Fruit fly (Drosophila melanogaster) whole organism, prepupa: Measurements from ENCODE around the gene PolD1.

ENCODE experiments used
- CG10631 ChIP-seq: fragments of 200-800 bp; sonication (Bioruptor generic); optimal IDR thresholded peaks from 2 replicates; lab custom pipeline; 2016; ENCODE audit warnings: missing biosample characterization, missing genetic modification characterization
- CG10669 ChIP-seq: fragments of 200-800 bp; sonication (Bioruptor generic); optimal IDR thresholded peaks from 3 replicates; lab custom pipeline; 2018; ENCODE audit warnings: missing biosample characterization, mild to moderate bottlenecking, missing genetic modification characterization, moderate library complexity
- CG11294 ChIP-seq: fragments of 200-800 bp; sonication (Bioruptor generic); IDR thresholded peaks from 2 replicates; pipeline ENCODE4 v1.3.6; 2022; ENCODE audit warnings: missing biosample characterization, missing genetic modification characterization
- CG11902 ChIP-seq: fragments of 200-800 bp; sonication (Bioruptor generic); optimal IDR thresholded peaks from 3 replicates; lab custom pipeline; 2016; ENCODE audit warnings: missing biosample characterization, missing genetic modification characterization
- CG15336 ChIP-seq: fragments of 200-800 bp; sonication (Bioruptor generic); IDR thresholded peaks from 2 replicates; pipeline ENCODE4 v1.3.6; 2022; ENCODE audit warnings: missing biosample characterization, missing genetic modification characterization
- CG1621 ChIP-seq: fragments of 200-800 bp; sonication (Bioruptor generic); optimal IDR thresholded peaks from 3 replicates; lab custom pipeline; 2018; ENCODE audit warnings: missing biosample characterization, mild to moderate bottlenecking, missing genetic modification characterization
- CG16779 ChIP-seq: fragments of 200-800 bp; sonication (Bioruptor generic); optimal IDR thresholded peaks from 3 replicates; lab custom pipeline; 2017; ENCODE audit warnings: missing biosample characterization, mild to moderate bottlenecking, missing genetic modification characterization
- CG31627 ChIP-seq: fragments of 200-800 bp; sonication (Bioruptor generic); optimal IDR thresholded peaks from 3 replicates; lab custom pipeline; 2016; ENCODE audit warnings: missing biosample characterization, missing genetic modification characterization
- CG32006 ChIP-seq: fragments of 200-800 bp; sonication (Bioruptor generic); optimal IDR thresholded peaks from 3 replicates; lab custom pipeline; 2017; ENCODE audit warnings: missing biosample characterization, mild to moderate bottlenecking, missing genetic modification characterization
- CG3919 ChIP-seq: fragments of 200-800 bp; sonication (Bioruptor generic); optimal IDR thresholded peaks from 3 replicates; lab custom pipeline; 2016; ENCODE audit warnings: missing biosample characterization, missing genetic modification characterization
- CG6276 ChIP-seq: fragments of 200-800 bp; sonication (Bioruptor generic); optimal IDR thresholded peaks from 2 replicates; lab custom pipeline; 2017; ENCODE audit warnings: missing biosample characterization, mild to moderate bottlenecking, missing genetic modification characterization
- CG6792 ChIP-seq: fragments of 200-800 bp; sonication (Bioruptor generic); optimal IDR thresholded peaks from 3 replicates; lab custom pipeline; 2016; ENCODE audit warnings: missing biosample characterization, missing genetic modification characterization
- CG6808 ChIP-seq: fragments of 200-800 bp; sonication (Bioruptor generic); optimal IDR thresholded peaks from 3 replicates; lab custom pipeline; 2017; ENCODE audit warnings: missing biosample characterization, missing genetic modification characterization, mild to moderate bottlenecking, moderate library complexity, missing genetic modification reagents
- CG8119 ChIP-seq: fragments of 200-800 bp; sonication (Bioruptor generic); IDR thresholded peaks from 3 replicates; pipeline ENCODE4 v1.3.6; 2022; ENCODE audit warnings: missing biosample characterization, missing genetic modification characterization
- CG8319 ChIP-seq: fragments of 200-800 bp; sonication (Bioruptor generic); optimal IDR thresholded peaks from 3 replicates; lab custom pipeline; 2016; ENCODE audit warnings: missing biosample characterization, missing genetic modification characterization
- CG8632 ChIP-seq: fragments of 200-800 bp; sonication (Bioruptor generic); optimal IDR thresholded peaks from 3 replicates; lab custom pipeline; 2016; ENCODE audit warnings: missing biosample characterization, missing genetic modification characterization
- Eip75B ChIP-seq: fragments of 200-800 bp; sonication (Bioruptor generic); optimal IDR thresholded peaks from 3 replicates; lab custom pipeline; 2016; ENCODE audit warnings: missing biosample characterization, missing genetic modification characterization
- Eip78C ChIP-seq: fragments of 200-800 bp; sonication (Bioruptor generic); peaks from one replicate; lab custom pipeline; 2016; ENCODE audit warnings: missing biosample characterization, missing genetic modification characterization
- Eip93F ChIP-seq: fragments of 200-800 bp; sonication (Bioruptor generic); optimal IDR thresholded peaks from 2 replicates; lab custom pipeline; 2016; ENCODE audit warnings: missing biosample characterization, mild to moderate bottlenecking, missing genetic modification characterization
- Ets96B ChIP-seq: fragments of 200-800 bp; optimal IDR thresholded peaks from 2 replicates; lab custom pipeline; 2019; ENCODE audit warnings: missing biosample characterization, mild to moderate bottlenecking, missing genetic modification characterization, moderate library complexity
- Gug ChIP-seq: fragments of 200-800 bp; sonication (Bioruptor generic); IDR thresholded peaks from 2 replicates; pipeline ENCODE4 v1.3.6; 2022; ENCODE audit warnings: missing biosample characterization, missing genetic modification characterization
- Hr38 ChIP-seq: sonication (Bioruptor generic); optimal IDR thresholded peaks from 2 replicates; lab custom pipeline; 2016; ENCODE audit warnings: missing biosample characterization, missing genetic modification characterization
- Hr39 ChIP-seq: fragments of 200-800 bp; sonication (Bioruptor generic); optimal IDR thresholded peaks from 2 replicates; lab custom pipeline; 2016; ENCODE audit warnings: missing biosample characterization, missing genetic modification characterization
- Lpt ChIP-seq: fragments of 200-800 bp; sonication (Bioruptor generic); optimal IDR thresholded peaks from 3 replicates; lab custom pipeline; 2016; ENCODE audit warnings: missing biosample characterization, missing genetic modification characterization
- Met ChIP-seq: fragments of 200-800 bp; sonication (Bioruptor generic); optimal IDR thresholded peaks from 3 replicates; lab custom pipeline; 2016; ENCODE audit warnings: missing biosample characterization, missing genetic modification characterization
- OdsH ChIP-seq: fragments of 200-800 bp; sonication (Bioruptor generic); optimal IDR thresholded peaks from 3 replicates; lab custom pipeline; 2016; ENCODE audit warnings: missing biosample characterization, missing genetic modification characterization
- Sox102F ChIP-seq: fragments of 200-800 bp; sonication (Bioruptor generic); optimal IDR thresholded peaks from 2 replicates; lab custom pipeline; 2016; ENCODE audit warnings: missing biosample characterization, mild to moderate bottlenecking, missing genetic modification characterization
- Sox15 ChIP-seq: fragments of 200-800 bp; sonication (Bioruptor generic); optimal IDR thresholded peaks from 3 replicates; lab custom pipeline; 2016; ENCODE audit warnings: missing biosample characterization, missing genetic modification characterization
- achi ChIP-seq: fragments of 200-800 bp; sonication (Bioruptor generic); optimal IDR thresholded peaks from 3 replicates; lab custom pipeline; 2016; ENCODE audit warnings: missing biosample characterization, missing genetic modification characterization
- acj6 ChIP-seq: fragments of 200-800 bp; sonication (Bioruptor generic); optimal IDR thresholded peaks from 3 replicates; lab custom pipeline; 2016; ENCODE audit warnings: missing biosample characterization, missing genetic modification characterization
- cyc ChIP-seq: fragments of 200-800 bp; sonication (Bioruptor generic); optimal IDR thresholded peaks from 3 replicates; lab custom pipeline; 2016; ENCODE audit warnings: missing biosample characterization, missing genetic modification characterization
- dac ChIP-seq: fragments of 200-800 bp; sonication (Bioruptor generic); optimal IDR thresholded peaks from 2 replicates; lab custom pipeline; 2017; ENCODE audit warnings: missing biosample characterization, mild to moderate bottlenecking, missing genetic modification characterization
- dsx ChIP-seq: fragments of 200-800 bp; optimal IDR thresholded peaks from 3 replicates; lab custom pipeline; 2019; ENCODE audit warnings: missing biosample characterization, mild to moderate bottlenecking, missing genetic modification characterization, moderate library complexity; ENCODE audit not compliant: poor library complexity, severe bottlenecking
- eg ChIP-seq: fragments of 200-800 bp; sonication (Bioruptor generic); IDR thresholded peaks from 3 replicates; pipeline ENCODE4 v1.3.6; 2022; ENCODE audit warnings: missing biosample characterization, missing genetic modification characterization
- esn ChIP-seq: fragments of 200-800 bp; sonication (Bioruptor generic); optimal IDR thresholded peaks from 2 replicates; lab custom pipeline; 2016; ENCODE audit warnings: missing biosample characterization, mild to moderate bottlenecking, missing genetic modification characterization, moderate library complexity
- fd85E ChIP-seq: fragments of 200-800 bp; sonication (Bioruptor generic); optimal IDR thresholded peaks from 3 replicates; lab custom pipeline; 2016; ENCODE audit warnings: missing biosample characterization, missing genetic modification characterization
- fkh ChIP-seq: fragments of 200-800 bp; sonication (Bioruptor generic); optimal IDR thresholded peaks from 3 replicates; lab custom pipeline; 2017; ENCODE audit warnings: missing biosample characterization, mild to moderate bottlenecking, missing genetic modification characterization, moderate library complexity
- lz ChIP-seq: fragments of 200-800 bp; sonication (Bioruptor generic); optimal IDR thresholded peaks from 3 replicates; lab custom pipeline; 2016; ENCODE audit warnings: missing biosample characterization, missing genetic modification characterization
- spab ChIP-seq: fragments of 200-800 bp; sonication (Bioruptor generic); optimal IDR thresholded peaks from 2 replicates; lab custom pipeline; 2017; ENCODE audit warnings: missing biosample characterization, mild to moderate bottlenecking, missing genetic modification characterization, missing genetic modification reagents
- ss ChIP-seq, 2 experiments: fragments of 200-800 bp; sonication (Bioruptor generic); optimal IDR thresholded peaks; 2 replicates in 1 of 2; 3 replicates in 1 of 2; lab custom pipeline; 2017 to 2018; ENCODE audit warnings: mild to moderate bottlenecking in 2 of 2, missing biosample characterization in 2 of 2, missing genetic modification characterization in 2 of 2, moderate library complexity in 1 of 2
- svp ChIP-seq: fragments of 200-800 bp; sonication (Bioruptor generic); peaks from one replicate; lab custom pipeline; 2016; ENCODE audit warnings: missing biosample characterization, missing genetic modification characterization
- topi ChIP-seq: fragments of 200-800 bp; sonication (Bioruptor generic); optimal IDR thresholded peaks from 3 replicates; lab custom pipeline; 2016; ENCODE audit warnings: missing biosample characterization, missing genetic modification characterization
- vri ChIP-seq: fragments of 200-800 bp; sonication (Bioruptor generic); optimal IDR thresholded peaks from 3 replicates; lab custom pipeline; 2016; ENCODE audit warnings: missing biosample characterization, mild to moderate bottlenecking, missing genetic modification characterization

PolD1 gene

DNA sequence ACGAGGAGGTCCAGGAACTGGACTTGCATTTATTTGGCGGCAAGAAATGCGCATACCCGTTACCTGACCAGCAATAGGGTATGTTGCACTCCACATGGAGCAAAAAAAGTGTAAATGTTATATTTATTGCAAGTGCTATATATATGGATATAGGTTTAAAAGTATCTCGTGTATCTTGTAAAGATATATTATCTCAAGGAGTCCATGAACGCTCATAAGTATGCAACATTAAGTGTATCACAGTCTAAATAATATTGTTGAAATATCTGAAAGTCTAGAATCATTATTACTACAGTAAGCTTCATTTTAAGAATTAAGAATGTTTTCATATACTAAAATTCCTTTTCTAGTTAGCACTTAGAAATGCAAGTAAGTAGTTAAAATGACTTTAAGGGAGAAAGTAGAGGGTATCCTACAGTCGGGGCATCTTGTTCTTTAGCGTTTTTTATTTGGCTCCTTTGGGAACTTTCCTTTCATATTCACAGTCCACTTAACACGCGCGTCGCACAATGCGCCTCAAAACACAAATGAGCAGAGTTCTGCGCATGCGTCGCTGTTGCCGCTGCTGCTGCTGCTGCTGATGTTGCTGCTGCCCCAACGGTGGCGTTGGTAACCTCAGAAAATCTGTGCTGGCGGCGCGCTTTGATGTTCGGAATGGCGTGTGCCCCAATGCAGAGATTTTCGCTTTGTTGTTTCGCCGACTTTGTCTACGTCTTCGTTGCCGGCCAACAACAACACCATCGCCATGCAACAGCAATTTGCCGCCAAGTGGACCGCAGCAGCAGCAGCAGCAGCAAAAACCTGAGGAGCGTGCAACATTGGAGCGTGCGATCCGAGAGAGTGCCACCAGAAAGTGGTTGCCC is 31.8 kb upstream of the PolD1 start (continued):
- TF ChIP-seq eg (0 out of 3 replicates have a peak, but pooled peaks have one; percentile 27), CG6808 (GFP tag; lab: Kevin White, UChicago) (peak; percentile 12), CG8119 (no peak), CG10669 (GFP tag; lab: Kevin White, UChicago) (no peak), CG8319 (peak; percentile 82), ss (GFP tag; optimal IDR thresholded peaks at IDR 0.05; lab: Kevin White, UChicago) (no peak), CG31627 (GFP tag; lab: Kevin White, UChicago) (peak; percentile 41), CG6792 (GFP tag; lab: Kevin White, UChicago) (peak; percentile 9), Hr38 (GFP tag; lab: Kevin White, UChicago) (no peak), CG11902 (GFP tag; lab: Kevin White, UChicago) (no peak), CG3919 (GFP tag; lab: Kevin White, UChicago) (peak; percentile 55), CG10631 (GFP tag; lab: Kevin White, UChicago) (peak; percentile 4), Sox102F (GFP tag; lab: Kevin White, UChicago) (peak; percentile 38), OdsH (peak; percentile 39), Lpt (GFP tag; lab: Kevin White, UChicago) (no peak), spab (GFP tag; lab: Kevin White, UChicago) (no peak), dsx (GFP tag; lab: Kevin White, UChicago) (no peak), achi (GFP tag; lab: Kevin White, UChicago) (peak; percentile 9), Gug (GFP tag; lab: Robert Waterston, UW) (no peak), cyc (GFP tag; lab: Kevin White, UChicago) (peak; percentile 51), Met (peak; percentile 61), CG11294 (GFP tag; lab: Robert Waterston, UW) (no peak), topi (GFP tag; lab: Kevin White, UChicago) (peak; percentile 67), Eip75B (GFP tag; lab: Kevin White, UChicago) (no peak), dac (GFP tag; lab: Kevin White, UChicago) (no peak), acj6 (GFP tag; lab: Kevin White, UChicago) (peak; percentile 35), Ets96B (tag; lab: Kevin White, UChicago) (no peak), CG1621 (no peak), fkh (GFP tag; lab: Kevin White, UChicago) (no peak)

DNA sequence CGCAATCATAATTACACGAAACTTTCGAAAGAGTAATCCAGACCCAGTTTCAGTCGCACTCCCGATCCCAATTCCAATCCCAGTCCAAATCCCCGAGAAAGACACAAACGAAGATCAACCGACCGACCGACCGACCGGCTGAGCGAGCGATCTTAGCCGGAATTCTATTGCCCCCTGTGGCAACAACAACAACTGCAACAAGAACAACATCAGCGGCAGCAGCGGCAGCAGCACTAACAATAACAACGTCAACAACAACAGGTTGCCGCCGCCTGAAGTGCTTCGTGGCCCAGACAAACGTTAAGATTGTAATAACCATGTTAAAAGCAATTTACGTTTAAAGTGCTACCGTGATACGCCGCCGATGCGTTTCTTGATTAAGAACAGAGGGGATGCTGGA is 31.1 kb upstream of the PolD1 start:
- TF ChIP-seq dac (GFP tag; lab: Kevin White, UChicago) = no peak
- TF ChIP-seq CG16779 = no peak
- no peak for TF ChIP-seq CG31627 (GFP tag; lab: Kevin White, UChicago)
- TF ChIP-seq CG3919 (GFP tag; lab: Kevin White, UChicago) = no peak
- TF ChIP-seq CG8632 (GFP tag; lab: Kevin White, UChicago) = no peak
- TF ChIP-seq lz (GFP tag; lab: Kevin White, UChicago) = no peak
- TF ChIP-seq Sox15 (GFP tag; lab: Kevin White, UChicago) = no peak
- no peak for TF ChIP-seq CG6792 (GFP tag; lab: Kevin White, UChicago)
- no peak for TF ChIP-seq Eip78C (GFP tag; lab: Kevin White, UChicago)
- no peak for TF ChIP-seq CG6276
- no peak for TF ChIP-seq CG1621
- no peak for TF ChIP-seq Eip93F (GFP tag; lab: Kevin White, UChicago)
- TF ChIP-seq Hr39 (GFP tag; lab: Kevin White, UChicago) = no peak

DNA sequence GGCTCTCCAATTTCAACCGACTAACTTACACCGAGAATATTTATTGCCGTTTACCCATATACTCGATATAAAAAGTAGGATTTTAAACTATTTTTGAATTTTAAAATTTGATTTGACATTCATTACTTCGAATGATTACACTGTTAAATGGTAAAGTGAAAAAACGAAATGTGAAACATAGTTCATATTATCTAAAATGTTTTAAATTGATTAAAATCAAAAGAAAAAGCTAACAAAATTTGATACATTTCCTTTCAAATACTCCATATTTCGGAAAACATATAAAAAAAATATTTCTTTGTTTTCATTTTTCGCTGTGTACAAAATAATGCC is 30.6 kb upstream of the PolD1 start:
- TF ChIP-seq esn (GFP tag; lab: Kevin White, UChicago) (peak; percentile 36), svp (GFP tag; lab: Kevin White, UChicago) (peak; percentile 70), vri (GFP tag; lab: Kevin White, UChicago) (no peak), CG15336 (GFP tag; lab: Robert Waterston, UW) (0 out of 2 replicates have a peak, but pooled peaks have one; percentile 14), Met (peak; percentile 6), Eip78C (GFP tag; lab: Kevin White, UChicago) (peak; percentile 49), topi (GFP tag; lab: Kevin White, UChicago) (peak; percentile 41), CG32006 (GFP tag; lab: Kevin White, UChicago) (peak; percentile 14), fd85E (no peak), CG3919 (GFP tag; lab: Kevin White, UChicago) (peak; percentile 5), CG6276 (no peak)
